Fruit fly (Drosophila melanogaster) whole organism: Measurements from ENCODE around the gene mRpL22.

Experiments used
- CG8478 ChIP-seq: fragments of >200 bp; optimal IDR thresholded peaks from 2 replicates; lab custom pipeline; 2018; ENCODE audit warnings: inconsistent platforms
- Dll ChIP-seq: fragments of >200 bp; optimal IDR thresholded peaks from 2 replicates; lab custom pipeline; 2017
- EcR ChIP-seq, 2 experiments: fragments of >200 bp; optimal IDR thresholded peaks; 2 replicates each; lab custom pipeline; 2017; ENCODE audit warnings: missing biosample characterization in 2 of 2, missing genetic modification characterization in 2 of 2, missing genetic modification reagents in 2 of 2
- pan ChIP-seq: fragments of >200 bp; optimal IDR thresholded peaks from 2 replicates; lab custom pipeline; 2017
- psq ChIP-seq: fragments of >200 bp; optimal IDR thresholded peaks from 2 replicates; lab custom pipeline; 2017
- usp ChIP-seq: fragments of >200 bp; optimal IDR thresholded peaks from 2 replicates; lab custom pipeline; 2017; ENCODE audit warnings: missing biosample characterization, missing genetic modification characterization, mixed read lengths

Gene mRpL22

dm6 chrX:16834259-16834658 is 50.5 kb downstream of the mRpL22 start:
- no peak for TF ChIP-seq psq (lab: Kevin White, UChicago)
- TF ChIP-seq Dll (lab: Kevin White, UChicago) = no peak
- TF ChIP-seq CG8478 (lab: Kevin White, UChicago) = no peak
- TF ChIP-seq pan (lab: Kevin White, UChicago) = no peak
- TF ChIP-seq EcR (GFP tag; optimal IDR thresholded peaks at IDR 0.05; lab: Kevin White, UChicago) = no peak
- TF ChIP-seq usp (GFP tag; lab: Kevin White, UChicago) = no peak
